Worm (Caenorhabditis elegans): ENCODE measurements around the gene C07B5.8.

ce11 chrX:9491439-9491838 is 45.1 kb downstream of the C07B5.8 start:
- no peak for TF ChIP-seq lin-13 (GFP tag; optimal IDR thresholded peaks at IDR 0.05)
- no peak for TF ChIP-seq ceh-16 (tag; optimal IDR thresholded peaks at IDR 0.05)
- no peak for TF ChIP-seq blmp-1 (tag; optimal IDR thresholded peaks at IDR 0.05; ENCODE audit: insufficient read depth)
- no peak for TF ChIP-seq unc-62 (GFP tag; optimal IDR thresholded peaks at IDR 0.05)
- TF ChIP-seq ZK546.5 (tag; optimal IDR thresholded peaks at IDR 0.05) = no peak

Measured in whole organism, L2 larva.